Fruit fly (Drosophila melanogaster): ENCODE results near the gene CG13050.

CG13050 gene

DNA sequence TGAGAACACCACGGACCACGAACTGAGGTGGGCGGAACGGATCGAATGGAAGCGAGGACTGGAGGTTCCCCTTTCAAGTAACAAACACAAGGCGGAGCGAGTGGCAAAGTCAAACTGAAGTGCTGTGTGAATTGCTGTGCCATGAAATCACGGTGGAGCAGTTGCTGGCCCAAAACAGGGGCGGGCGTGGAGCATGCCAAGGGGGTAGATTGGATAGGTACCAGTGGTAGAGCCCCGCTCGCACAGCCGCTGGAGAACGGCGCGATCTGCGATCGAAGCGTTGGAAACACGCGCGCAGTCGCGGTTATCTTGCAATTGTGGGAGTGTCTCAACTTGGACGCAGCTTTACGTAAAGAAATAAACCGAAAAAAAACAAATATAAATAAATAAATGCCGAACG, 48.7 kb upstream of the CG13050 start, which contains the start of gene CG13038 (continued):
- no peak for TF ChIP-seq CG33213 (GFP tag; optimal IDR thresholded peaks at IDR 0.05)
- no peak for TF ChIP-seq YL-1 (GFP tag; optimal IDR thresholded peaks at IDR 0.05)
- TF ChIP-seq CG11085 (GFP tag; IDR thresholded peaks at IDR 0.05), result 0 out of 2 replicates have a peak, but pooled peaks have one; percentile 35
- TF ChIP-seq ci (GFP tag; IDR thresholded peaks at IDR 0.05), result 0 out of 3 replicates have a peak, but pooled peaks have one; percentile 19
- 0 out of 2 replicates have a peak, but pooled peaks have one; percentile 13 for TF ChIP-seq Dref (GFP tag; IDR thresholded peaks at IDR 0.05)

- TF ChIP-seq jumu (GFP tag; optimal IDR thresholded peaks at IDR 0.05) (no peak), fd64A (GFP tag; optimal IDR thresholded peaks at IDR 0.05) (no peak), CG10267 (tag; optimal IDR thresholded peaks at IDR 0.05) (no peak), Sin3A (optimal IDR thresholded peaks at IDR 0.05) (no peak)
Observed at dm6 chr3L:16326657-16327056, 47.6 kb upstream of the CG13050 start, which contains the start of the genes CG13040 and CG13039. TSS of gene CG13040 (minus strand) at chr3L:16326757. TSS of gene CG13039 (minus strand) at chr3L:16326762.

DNA sequence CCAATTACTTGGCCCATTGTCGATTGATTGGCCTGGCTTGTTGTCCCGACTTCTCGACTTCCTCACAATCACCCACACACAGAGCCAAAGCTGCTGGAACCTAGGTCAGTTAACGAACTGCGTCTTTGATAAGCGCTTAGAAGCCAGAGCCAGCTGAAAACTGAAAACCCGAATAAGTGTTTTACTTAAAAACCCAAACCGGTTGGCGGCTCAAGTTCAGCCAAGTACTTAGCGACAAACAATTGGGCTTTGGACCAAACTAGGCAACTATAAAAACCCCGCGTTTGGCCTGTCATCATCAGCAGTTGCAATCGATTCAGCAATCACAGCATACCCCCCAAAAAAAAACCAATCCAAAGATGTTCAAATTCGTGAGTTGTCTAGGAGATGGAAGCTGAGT, 44.3 kb upstream of the CG13050 start, which contains the start of gene CG13059:
Gene CG13059, plus strand, starts transcription at position 301 of the 400 bp plus-strand sequence.
- TF ChIP-seq yki (optimal IDR thresholded peaks at IDR 0.05) (no peak), mirr (GFP tag; optimal IDR thresholded peaks at IDR 0.05) (no peak), phol (tag; optimal IDR thresholded peaks at IDR 0.05) (no peak), crol (GFP tag; IDR thresholded peaks at IDR 0.05) (no peak), zf30C (GFP tag; optimal IDR thresholded peaks at IDR 0.05) (no peak), CG7839 (tag; optimal IDR thresholded peaks at IDR 0.05) (no peak), ci (GFP tag; IDR thresholded peaks at IDR 0.05) (no peak), pros (GFP tag; optimal IDR thresholded peaks at IDR 0.05) (no peak), ato (GFP tag; IDR thresholded peaks at IDR 0.05; ENCODE audit: partially characterized antibody) (no peak), repo (GFP tag; optimal IDR thresholded peaks at IDR 0.05) (no peak), CG6272 (GFP tag; IDR thresholded peaks at IDR 0.05) (no peak), CG15479 (GFP tag; optimal IDR thresholded peaks at IDR 0.05) (no peak), CG1647 (GFP tag; optimal IDR thresholded peaks at IDR 0.05) (no peak)

dm6 chr3L:16321172-16321571, 42.1 kb upstream of the CG13050 start, which contains the start of gene CG42718:
TSS of gene CG42718 (minus strand) at chr3L:16321272.
- TF ChIP-seq run (tag; optimal IDR thresholded peaks at IDR 0.05) (no peak), Dref (GFP tag; IDR thresholded peaks at IDR 0.05) (no peak), Deaf1 (tag; optimal IDR thresholded peaks at IDR 0.05) (no peak), Dip2 (GFP tag; IDR thresholded peaks at IDR 0.05) (no peak), gt (GFP tag; IDR thresholded peaks at IDR 0.05) (no peak), rib (GFP tag; IDR thresholded peaks at IDR 0.05) (no peak), so (GFP tag; IDR thresholded peaks at IDR 0.05) (no peak), Pdp1 (GFP tag; optimal IDR thresholded peaks at IDR 0.05) (no peak), ssp (GFP tag; IDR thresholded peaks at IDR 0.05) (no peak), E2f2 (GFP tag; IDR thresholded peaks at IDR 0.05) (no peak)

DNA sequence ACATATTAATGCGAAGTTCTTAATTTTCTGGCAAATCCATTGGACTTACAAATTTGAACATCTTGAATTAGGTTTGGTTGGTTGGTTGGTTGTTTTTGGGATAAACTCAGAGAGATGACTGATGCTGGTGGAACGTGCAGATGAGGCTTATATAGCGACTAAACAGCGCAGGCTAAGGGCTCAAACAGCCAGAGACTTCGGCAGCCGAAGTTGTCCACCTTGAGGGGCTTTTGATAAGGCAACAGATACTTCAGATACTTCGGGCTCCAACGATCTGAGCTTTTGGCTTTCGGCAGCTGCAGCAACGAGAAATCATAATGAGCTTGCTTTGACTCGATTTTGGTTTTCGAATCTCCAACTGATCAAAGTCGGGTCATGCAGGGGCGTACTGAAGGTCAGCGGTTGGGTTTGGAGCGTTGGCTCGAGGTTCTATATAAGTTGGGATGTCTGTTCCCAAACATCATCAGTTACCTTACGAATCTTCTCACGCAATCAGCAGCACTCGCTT, 40.4 kb upstream of the CG13050 start, which contains the start of the genes CG13041 and CG13060:
Gene CG13041, minus strand, starts transcription at position 128 of the 508 bp plus-strand sequence.
Gene CG13060, plus strand, starts transcription at position 458 of the 508 bp plus-strand sequence.
- peak; percentile 68 for TF ChIP-seq Deaf1 (tag; optimal IDR thresholded peaks at IDR 0.05)
- no peak for TF ChIP-seq CTCF (GFP tag; optimal IDR thresholded peaks at IDR 0.05)
- no peak for TF ChIP-seq CG18011 (GFP tag; optimal IDR thresholded peaks at IDR 0.05)
- TF ChIP-seq CG14441 (GFP tag; IDR thresholded peaks at IDR 0.05), result no peak
- no peak for TF ChIP-seq Mes4 (GFP tag; optimal IDR thresholded peaks at IDR 0.05)
- no peak for TF ChIP-seq E2f1 (GFP tag; IDR thresholded peaks at IDR 0.05)
- TF ChIP-seq da (GFP tag; optimal IDR thresholded peaks at IDR 0.05), result no peak
- no peak for TF ChIP-seq gcm2 (GFP tag; optimal IDR thresholded peaks at IDR 0.05)
- TF ChIP-seq CG8290 (GFP tag; optimal IDR thresholded peaks at IDR 0.05), result no peak
- TF ChIP-seq CG8290 (tag; optimal IDR thresholded peaks at IDR 0.05), result no peak
- TF ChIP-seq HLH3B (GFP tag; IDR thresholded peaks at IDR 0.05), result no peak
- TF ChIP-seq CG2712 (tag; optimal IDR thresholded peaks at IDR 0.05), result no peak
- TF ChIP-seq Awh (GFP tag; IDR thresholded peaks at IDR 0.05), result no peak
- no peak for TF ChIP-seq lola (GFP tag; optimal IDR thresholded peaks at IDR 0.05)
- no peak for TF ChIP-seq gfzf (GFP tag; optimal IDR thresholded peaks at IDR 0.05)
- TF ChIP-seq chinmo (GFP tag; IDR thresholded peaks at IDR 0.05; ENCODE audit: partially characterized antibody), result 0 out of 4 replicates have a peak, but pooled peaks have one; percentile 61
- no peak for TF ChIP-seq ranshi (GFP tag; IDR thresholded peaks at IDR 0.05)
- no peak for TF ChIP-seq br (optimal IDR thresholded peaks at IDR 0.05)

All from whole organism, embryonic.